Worm (Caenorhabditis elegans): Measurements from ENCODE around the gene Y52E8A.2.

The Y52E8A.2 gene

ce11 chrII:4362088-4362487, 41.5 kb downstream of the Y52E8A.2 start:
- TF ChIP-seq Y55F3AM.14 (GFP tag; optimal IDR thresholded peaks at IDR 0.05): no peak
- TF ChIP-seq F13H6.1 (tag; optimal IDR thresholded peaks at IDR 0.05): peak; percentile 41
- no peak for TF ChIP-seq alr-1 (tag; optimal IDR thresholded peaks at IDR 0.05)
- TF ChIP-seq sma-3 (GFP tag; optimal IDR thresholded peaks at IDR 0.05): peak; percentile 25
- TF ChIP-seq aly-2 (tag; optimal IDR thresholded peaks at IDR 0.05): no peak
- peak; percentile 37 for TF ChIP-seq fos-1 (tag; optimal IDR thresholded peaks at IDR 0.05)
- no peak for TF ChIP-seq sma-9 (GFP tag; optimal IDR thresholded peaks at IDR 0.05)
- no peak for TF ChIP-seq sma-9 (tag; optimal IDR thresholded peaks at IDR 0.05)

- TF ChIP-seq ZK546.5 (tag; optimal IDR thresholded peaks at IDR 0.05) (no peak), lin-39 (tag; optimal IDR thresholded peaks at IDR 0.05) (no peak), peb-1 (tag; optimal IDR thresholded peaks at IDR 0.05) (no peak)
These were observed 47.3 kb downstream of the Y52E8A.2 start, which contains the start of gene try-9 for ce11 chrII:4367923-4368322. Gene try-9, plus strand, starts transcription at chrII:4368223.

ce11 chrII:4369715-4370114, 49.1 kb downstream of the Y52E8A.2 start:
- TF ChIP-seq ztf-4 (tag; optimal IDR thresholded peaks at IDR 0.05): no peak
- TF ChIP-seq ceh-82 (tag; optimal IDR thresholded peaks at IDR 0.05): no peak
- TF ChIP-seq ztf-11 (tag; optimal IDR thresholded peaks at IDR 0.05): no peak
- no peak for TF ChIP-seq nhr-12 (tag; optimal IDR thresholded peaks at IDR 0.05)
- no peak for TF ChIP-seq ama-1 (optimal IDR thresholded peaks at IDR 0.05)
- TF ChIP-seq lin-39 (tag; optimal IDR thresholded peaks at IDR 0.05): no peak
- no peak for TF ChIP-seq unc-39 (tag; optimal IDR thresholded peaks at IDR 0.05)
- no peak for TF ChIP-seq nhr-77 (tag; optimal IDR thresholded peaks at IDR 0.05)
- TF ChIP-seq unc-62 (GFP tag; optimal IDR thresholded peaks at IDR 0.05): no peak
- TF ChIP-seq nhr-11 (tag; optimal IDR thresholded peaks at IDR 0.05): no peak
- TF ChIP-seq zag-1 (tag; optimal IDR thresholded peaks at IDR 0.05): no peak
- no peak for TF ChIP-seq blmp-1 (tag; optimal IDR thresholded peaks at IDR 0.05; ENCODE audit: insufficient read depth)
- TF ChIP-seq Y55F3AM.14 (GFP tag; optimal IDR thresholded peaks at IDR 0.05): no peak

ce11 chrII:4370842-4371241, 50.2 kb downstream of the Y52E8A.2 start:
- TF ChIP-seq aly-2 (tag; optimal IDR thresholded peaks at IDR 0.05): no peak
- TF ChIP-seq mab-5 (tag; optimal IDR thresholded peaks at IDR 0.05): no peak
- TF ChIP-seq zag-1 (tag; optimal IDR thresholded peaks at IDR 0.05): no peak
- no peak for TF ChIP-seq mbf-1 (tag; optimal IDR thresholded peaks at IDR 0.05)
- no peak for TF ChIP-seq dmd-4 (tag; optimal IDR thresholded peaks at IDR 0.05)
- TF ChIP-seq nhr-23 (tag; optimal IDR thresholded peaks at IDR 0.05): no peak
- TF ChIP-seq ceh-16 (tag; optimal IDR thresholded peaks at IDR 0.05): no peak
- no peak for TF ChIP-seq snpc-4 (tag; optimal IDR thresholded peaks at IDR 0.05)
- TF ChIP-seq egl-27 (tag; optimal IDR thresholded peaks at IDR 0.05): no peak

Measured in whole organism, L2 larva.